Fruit fly (Drosophila melanogaster) whole organism, adult: ENCODE data around the gene MSBP.

Experiments
- CG11617 ChIP-seq: fragments of 200-800 bp; sonication (Bioruptor generic); optimal IDR thresholded peaks from 2 replicates; lab custom pipeline; 2017; ENCODE audit warnings: mild to moderate bottlenecking, missing biosample characterization, missing genetic modification reagents, missing genetic modification characterization
- CG12768 ChIP-seq: fragments of 200-800 bp; sonication (Bioruptor generic); optimal IDR thresholded peaks from 2 replicates; lab custom pipeline; 2017; ENCODE audit warnings: missing biosample characterization, missing genetic modification characterization, mild to moderate bottlenecking, moderate library complexity, missing genetic modification reagents
- CG14711 ChIP-seq: fragments of 200-800 bp; sonication (Bioruptor generic); optimal IDR thresholded peaks from 2 replicates; lab custom pipeline; 2018; ENCODE audit warnings: missing biosample characterization, mild to moderate bottlenecking, missing genetic modification characterization, moderate library complexity
- CG1620 ChIP-seq: fragments of 200-800 bp; sonication (Bioruptor generic); optimal IDR thresholded peaks from 2 replicates; lab custom pipeline; 2016; ENCODE audit warnings: missing biosample characterization, missing genetic modification characterization
- CG33017 ChIP-seq: fragments of 200-800 bp; sonication (Bioruptor generic); optimal IDR thresholded peaks from 2 replicates; lab custom pipeline; 2018; ENCODE audit warnings: missing biosample characterization, mild to moderate bottlenecking, missing genetic modification characterization, moderate library complexity
- CG5204 ChIP-seq: fragments of 200-800 bp; sonication (Bioruptor generic); optimal IDR thresholded peaks from 2 replicates; lab custom pipeline; 2016; ENCODE audit warnings: missing biosample characterization, missing genetic modification characterization
- CG7045 ChIP-seq: fragments of 200-800 bp; sonication (Bioruptor generic); optimal IDR thresholded peaks from 2 replicates; lab custom pipeline; 2017; ENCODE audit warnings: missing biosample characterization, mild to moderate bottlenecking, missing genetic modification characterization
- CG7101 ChIP-seq: fragments of 200-800 bp; sonication (Bioruptor generic); optimal IDR thresholded peaks from 2 replicates; lab custom pipeline; 2018; ENCODE audit warnings: missing biosample characterization, mild to moderate bottlenecking, missing genetic modification characterization, moderate library complexity
- Clk ChIP-seq: fragments of 200-800 bp; sonication (Bioruptor generic); optimal IDR thresholded peaks from 2 replicates; lab custom pipeline; 2017; ENCODE audit warnings: missing biosample characterization, missing genetic modification characterization
- Crg-1 ChIP-seq: fragments of 200-800 bp; sonication (Bioruptor generic); optimal IDR thresholded peaks from 2 replicates; lab custom pipeline; 2016; ENCODE audit warnings: missing biosample characterization, missing genetic modification characterization
- Hr96 ChIP-seq: fragments of 200-800 bp; sonication (Bioruptor generic); optimal IDR thresholded peaks from 2 replicates; lab custom pipeline; 2016; ENCODE audit warnings: missing biosample characterization, missing genetic modification characterization
- Mnt ChIP-seq: fragments of 200-800 bp; sonication (Bioruptor generic); optimal IDR thresholded peaks from 2 replicates; lab custom pipeline; 2016; ENCODE audit warnings: missing biosample characterization, mild to moderate bottlenecking, missing genetic modification characterization
- bab1 ChIP-seq: fragments of 200-800 bp; sonication (Bioruptor generic); optimal IDR thresholded peaks from 3 replicates; lab custom pipeline; 2019; ENCODE audit warnings: missing biosample characterization, mild to moderate bottlenecking, missing genetic modification characterization, moderate library complexity
- cic ChIP-seq: fragments of 200-800 bp; sonication (Bioruptor generic); optimal IDR thresholded peaks from 2 replicates; lab custom pipeline; 2017; ENCODE audit warnings: missing biosample characterization, mild to moderate bottlenecking, missing genetic modification characterization, moderate library complexity
- cnc ChIP-seq, 2 experiments: fragments of >200 bp; optimal IDR thresholded peaks; 2 replicates each; lab custom pipeline; 2017
- kay ChIP-seq: fragments of 200-800 bp; sonication (Bioruptor generic); peaks from one replicate; lab custom pipeline; 2016; ENCODE audit warnings: missing biosample characterization, missing genetic modification characterization, borderline replicate concordance
- ovo ChIP-seq: fragments of 200-800 bp; sonication (Bioruptor generic); optimal IDR thresholded peaks from 2 replicates; lab custom pipeline; 2016; ENCODE audit warnings: missing biosample characterization, missing genetic modification characterization
- pad ChIP-seq: fragments of 200-800 bp; sonication (Bioruptor generic); optimal IDR thresholded peaks from 3 replicates; lab custom pipeline; 2017; ENCODE audit warnings: missing biosample characterization, missing genetic modification characterization, mild to moderate bottlenecking, moderate library complexity, missing genetic modification reagents
- tj ChIP-seq: fragments of 200-800 bp; sonication (Bioruptor generic); optimal IDR thresholded peaks from 3 replicates; lab custom pipeline; 2017; ENCODE audit warnings: missing biosample characterization, mild to moderate bottlenecking, missing genetic modification characterization, moderate library complexity
- toe ChIP-seq: fragments of 200-800 bp; sonication (Bioruptor generic); optimal IDR thresholded peaks from 2 replicates; lab custom pipeline; 2016; ENCODE audit warnings: missing biosample characterization, missing genetic modification characterization

Gene MSBP

dm6 chrX:15852815-15853542 lies 36.9 kb downstream of the MSBP start, which contains the start of the genes UBL3 and CG15914:
Gene UBL3, minus strand, starts transcription at chrX:15853175.
Gene CG15914, plus strand, starts transcription at chrX:15853421.
- no peak for TF ChIP-seq CG7045 (GFP tag; lab: Kevin White, UChicago)
- peak; percentile 32 for TF ChIP-seq ovo (GFP tag; lab: Kevin White, UChicago)
- TF ChIP-seq pad (GFP tag; lab: Kevin White, UChicago), result peak; percentile 49
- TF ChIP-seq kay (GFP tag; lab: Kevin White, UChicago), result peak; percentile 25
- TF ChIP-seq cic (GFP tag; lab: Kevin White, UChicago), result no peak
- peak; percentile 20 for TF ChIP-seq CG11617 (GFP tag; lab: Kevin White, UChicago)
- TF ChIP-seq CG7101, result peak; percentile 46
- TF ChIP-seq CG33017 (tag; lab: Kevin White, UChicago), result no peak
- no peak for TF ChIP-seq Hr96 (GFP tag; lab: Kevin White, UChicago)
- TF ChIP-seq CG12768 (GFP tag; lab: Kevin White, UChicago), result no peak
- TF ChIP-seq Clk (GFP tag; lab: Kevin White, UChicago), result no peak
- no peak for TF ChIP-seq toe
- TF ChIP-seq tj, result peak; percentile 53
- no peak for TF ChIP-seq cnc (optimal IDR thresholded peaks at IDR 0.05; lab: Kevin White, UChicago)
- TF ChIP-seq CG1620 (GFP tag; lab: Kevin White, UChicago), result peak; percentile 48
- TF ChIP-seq Crg-1, result no peak
- TF ChIP-seq CG5204 (GFP tag; lab: Kevin White, UChicago), result no peak
- peak; percentile 37 for TF ChIP-seq CG14711 (tag; lab: Kevin White, UChicago)
- TF ChIP-seq bab1 (GFP tag; lab: Kevin White, UChicago), result peak; percentile 45
- TF ChIP-seq Mnt, result peak; percentile 70

- TF ChIP-seq CG12768 (GFP tag; lab: Kevin White, UChicago) (no peak), toe (no peak), Mnt (peak; percentile 16), CG11617 (GFP tag; lab: Kevin White, UChicago) (peak; percentile 24), bab1 (GFP tag; lab: Kevin White, UChicago) (peak; percentile 7)
Measured at dm6 chrX:15849021-15849420, 40.9 kb downstream of the MSBP start, which contains the start of gene sun. Gene sun, minus strand, starts transcription at chrX:15849258.

dm6 chrX:15844139-15844538 lies 45.8 kb downstream of the MSBP start, which contains the start of the genes ArgRS and CG8578:
Gene ArgRS, minus strand, starts transcription at chrX:15844145.
Gene CG8578, plus strand, starts transcription at chrX:15844476.
- TF ChIP-seq kay (GFP tag; lab: Kevin White, UChicago), result no peak
- no peak for TF ChIP-seq CG33017 (tag; lab: Kevin White, UChicago)
- no peak for TF ChIP-seq cnc (optimal IDR thresholded peaks at IDR 0.05; lab: Kevin White, UChicago)
- TF ChIP-seq Clk (GFP tag; lab: Kevin White, UChicago), result no peak
- TF ChIP-seq CG11617 (GFP tag; lab: Kevin White, UChicago), result peak; percentile 70
- TF ChIP-seq tj, result no peak
- no peak for TF ChIP-seq CG7045 (GFP tag; lab: Kevin White, UChicago)
- TF ChIP-seq Crg-1, result no peak
- TF ChIP-seq CG14711 (tag; lab: Kevin White, UChicago), result peak; percentile 22
- peak; percentile 73 for TF ChIP-seq CG1620 (GFP tag; lab: Kevin White, UChicago)
- peak; percentile 51 for TF ChIP-seq CG7101
- peak; percentile 79 for TF ChIP-seq toe
- TF ChIP-seq bab1 (GFP tag; lab: Kevin White, UChicago), result peak; percentile 53
- peak; percentile 88 for TF ChIP-seq Mnt
- peak; percentile 11 for TF ChIP-seq CG12768 (GFP tag; lab: Kevin White, UChicago)
- TF ChIP-seq cic (GFP tag; lab: Kevin White, UChicago), result peak; percentile 16
- no peak for TF ChIP-seq Hr96 (GFP tag; lab: Kevin White, UChicago)
- no peak for TF ChIP-seq ovo (GFP tag; lab: Kevin White, UChicago)
- peak; percentile 50 for TF ChIP-seq pad (GFP tag; lab: Kevin White, UChicago)
- no peak for TF ChIP-seq CG5204 (GFP tag; lab: Kevin White, UChicago)

- TF ChIP-seq CG11617 (GFP tag; lab: Kevin White, UChicago), result no peak
Measured at dm6 chrX:15841346-15841745, 48.6 kb downstream of the MSBP start.

- TF ChIP-seq CG1620 (GFP tag; lab: Kevin White, UChicago) (no peak), bab1 (GFP tag; lab: Kevin White, UChicago) (no peak), tj (no peak), CG5204 (GFP tag; lab: Kevin White, UChicago) (no peak), Crg-1 (no peak), CG7101 (no peak), pad (GFP tag; lab: Kevin White, UChicago) (no peak), Clk (GFP tag; lab: Kevin White, UChicago) (no peak), CG14711 (tag; lab: Kevin White, UChicago) (no peak), Hr96 (GFP tag; lab: Kevin White, UChicago) (no peak), kay (GFP tag; lab: Kevin White, UChicago) (no peak), ovo (GFP tag; lab: Kevin White, UChicago) (no peak), Mnt (no peak), CG11617 (GFP tag; lab: Kevin White, UChicago) (no peak), cnc (optimal IDR thresholded peaks at IDR 0.05; lab: Kevin White, UChicago) (no peak), CG7045 (GFP tag; lab: Kevin White, UChicago) (no peak), CG33017 (tag; lab: Kevin White, UChicago) (no peak), toe (no peak), CG12768 (GFP tag; lab: Kevin White, UChicago) (no peak), cic (GFP tag; lab: Kevin White, UChicago) (no peak)
Measured at dm6 chrX:15840003-15840402, 49.9 kb downstream of the MSBP start.
